Worm (Caenorhabditis elegans) whole organism, late embryonic: ENCODE measurements around the gene ugt-33.

ENCODE experiments used
- K09A11.1 ChIP-seq: sonication (generic microtip); optimal IDR thresholded peaks from 2 replicates; lab custom pipeline; 2017; ENCODE audit warnings: antibody characterized with exemption, mild to moderate bottlenecking, missing genetic modification characterization, missing compliant biosample characterization; ENCODE audit not compliant: insufficient read depth
- ahr-1 ChIP-seq: sonication (generic microtip); optimal IDR thresholded peaks from 2 replicates; lab custom pipeline; 2016; ENCODE audit warnings: missing genetic modification characterization, missing compliant biosample characterization
- ama-1 ChIP-seq: fragments of 150-350 bp; optimal IDR thresholded peaks from 2 replicates; lab custom pipeline; 2014
- ceh-18 ChIP-seq: sonication (generic microtip); optimal IDR thresholded peaks from 2 replicates; lab custom pipeline; 2016; ENCODE audit warnings: missing genetic modification characterization, missing compliant biosample characterization
- dve-1 ChIP-seq: sonication (generic microtip); optimal IDR thresholded peaks from 2 replicates; lab custom pipeline; 2017; ENCODE audit warnings: antibody characterized with exemption, mild to moderate bottlenecking, missing genetic modification characterization, missing compliant biosample characterization
- ets-4 ChIP-seq: sonication (generic microtip); optimal IDR thresholded peaks from 2 replicates; lab custom pipeline; 2016; ENCODE audit warnings: missing genetic modification characterization, missing compliant biosample characterization
- pros-1 ChIP-seq: fragments of 150-350 bp; optimal IDR thresholded peaks from 2 replicates; lab custom pipeline; 2014; ENCODE audit warnings: missing biosample characterization, missing genetic modification reagents, missing genetic modification characterization
- rnt-1 ChIP-seq: sonication (generic microtip); optimal IDR thresholded peaks from 2 replicates; lab custom pipeline; 2016; ENCODE audit warnings: missing genetic modification characterization, missing compliant biosample characterization
- sox-4 ChIP-seq: sonication (generic microtip); optimal IDR thresholded peaks from 2 replicates; lab custom pipeline; 2017; ENCODE audit warnings: mild to moderate bottlenecking, missing genetic modification characterization, inconsistent platforms, missing compliant biosample characterization
- unc-86 ChIP-seq: sonication (generic microtip); optimal IDR thresholded peaks from 2 replicates; lab custom pipeline; 2016; ENCODE audit warnings: missing genetic modification characterization, missing compliant biosample characterization

ce11 chrV:10540024-10540423 lies 46.8 kb downstream of the ugt-33 start, which contains the start of gene degt-1:
- TF ChIP-seq ceh-18 (tag; lab: Kevin White, UChicago) (no peak), K09A11.1 (tag; lab: Kevin White, UChicago) (no peak), pros-1 (no peak), sox-4 (tag; lab: Kevin White, UChicago) (no peak), ets-4 (tag; lab: Kevin White, UChicago) (no peak), rnt-1 (tag; lab: Kevin White, UChicago) (no peak), ama-1 (no peak), unc-86 (no peak), dve-1 (no peak), ahr-1 (tag; lab: Kevin White, UChicago) (no peak)
